Worm (Caenorhabditis elegans): ENCODE data around the gene asg-2.

asg-2 gene

DNA sequence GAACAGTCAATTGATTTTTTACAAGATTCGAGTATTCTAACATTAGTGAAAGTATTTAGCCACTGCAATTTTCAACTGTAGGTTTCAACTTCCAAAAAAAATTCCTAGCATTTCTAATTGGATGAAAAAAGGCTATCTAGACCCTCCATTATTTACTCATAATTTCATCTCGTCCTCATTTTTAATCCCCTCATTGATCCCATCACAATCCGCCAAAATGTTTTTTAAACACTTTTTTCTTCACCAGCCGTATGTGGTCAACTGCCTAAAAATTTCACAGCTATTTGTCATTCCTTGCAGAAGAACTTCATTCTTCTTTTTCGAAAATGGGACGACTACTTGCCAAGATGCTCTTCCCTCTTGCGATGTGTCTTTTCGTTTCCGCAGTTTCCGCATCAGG, 12.3 kb downstream of the asg-2 start, which contains the start of gene rig-3:
TSS of gene rig-3 (plus strand) at position 301 of the 400 bp plus-strand sequence.
- no peak for TF ChIP-seq Y116A8C.19 (tag; optimal IDR thresholded peaks at IDR 0.05; ENCODE audit: borderline replicate concordance)
- no peak for TF ChIP-seq grh-1 (GFP tag; IDR thresholded peaks at IDR 0.05)
- no peak for TF ChIP-seq swsn-7 (tag; optimal IDR thresholded peaks at IDR 0.05)
- TF ChIP-seq fos-1 (tag; optimal IDR thresholded peaks at IDR 0.05): no peak
- no peak for TF ChIP-seq sox-4 (tag; optimal IDR thresholded peaks at IDR 0.05)
- TF ChIP-seq pax-3 (tag; optimal IDR thresholded peaks at IDR 0.05): no peak
- no peak for TF ChIP-seq nhr-90 (tag; optimal IDR thresholded peaks at IDR 0.05; ENCODE audit: poor library complexity)
- TF ChIP-seq snpc-4 (tag; optimal IDR thresholded peaks at IDR 0.05): no peak
- TF ChIP-seq dsc-1 (tag; optimal IDR thresholded peaks at IDR 0.05): no peak
- TF ChIP-seq mdl-1 (tag; optimal IDR thresholded peaks at IDR 0.05): no peak
- TF ChIP-seq unc-62 (GFP tag; optimal IDR thresholded peaks at IDR 0.05): no peak

DNA sequence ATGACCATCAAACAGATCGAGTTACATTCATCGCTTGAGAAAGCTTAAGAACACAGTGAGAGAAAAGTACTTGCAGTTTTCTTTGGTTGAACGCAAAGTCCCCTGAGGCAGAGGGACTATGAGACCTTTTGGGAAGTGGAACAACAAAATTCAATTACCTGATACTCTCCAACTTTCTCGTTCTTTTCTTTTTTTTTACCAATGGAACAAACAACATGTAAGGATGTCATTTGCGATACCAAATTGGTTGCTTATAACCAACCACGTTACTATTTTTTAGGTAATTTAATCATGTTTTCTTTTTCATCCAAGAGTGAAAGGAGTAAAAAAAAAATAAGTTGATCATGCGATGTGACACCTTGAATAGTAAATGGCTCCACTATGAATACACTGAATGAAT, 15.7 kb downstream of the asg-2 start:
- TF ChIP-seq nhr-71 (tag; optimal IDR thresholded peaks at IDR 0.05): peak; percentile 5
- TF ChIP-seq tbx-2 (tag; optimal IDR thresholded peaks at IDR 0.05): peak; percentile 59
- TF ChIP-seq unc-86 (tag; optimal IDR thresholded peaks at IDR 0.05): peak; percentile 0
- TF ChIP-seq fkh-10 (GFP tag; optimal IDR thresholded peaks at IDR 0.05): peak; percentile 45
- TF ChIP-seq lin-14 (GFP tag; optimal IDR thresholded peaks at IDR 0.05): peak; percentile 71
- TF ChIP-seq ama-1 (optimal IDR thresholded peaks at IDR 0.05): no peak

DNA sequence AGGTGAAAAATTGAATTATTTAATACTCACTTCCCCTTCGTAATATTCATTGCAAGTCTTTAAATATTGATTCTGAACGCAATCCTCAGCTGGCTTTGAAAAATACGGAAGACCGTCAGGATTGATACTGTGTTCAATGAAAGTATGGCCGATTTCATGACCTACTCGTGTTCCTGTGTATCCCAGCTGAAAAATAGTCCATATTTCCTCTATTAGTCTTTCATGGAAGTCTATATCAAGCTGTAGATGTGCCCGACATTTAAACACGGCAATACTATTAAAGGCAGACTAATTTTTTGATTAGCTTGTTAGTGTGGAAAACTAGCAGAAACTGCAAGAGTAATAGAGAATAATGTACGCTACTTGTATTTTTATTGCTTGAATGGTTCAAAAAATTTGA, 20.5 kb downstream of the asg-2 start:
- TF ChIP-seq ceh-88 (GFP tag; IDR thresholded peaks at IDR 0.05) (no peak), nhr-11 (tag; optimal IDR thresholded peaks at IDR 0.05) (no peak), fos-1 (tag; optimal IDR thresholded peaks at IDR 0.05) (no peak), hlh-17 (GFP tag; optimal IDR thresholded peaks at IDR 0.05; ENCODE audit: borderline replicate concordance) (no peak), nhr-28 (tag; optimal IDR thresholded peaks at IDR 0.05) (no peak), mdl-1 (tag; optimal IDR thresholded peaks at IDR 0.05) (no peak), hpl-2 (GFP tag; optimal IDR thresholded peaks at IDR 0.05) (no peak), ztf-11 (tag; optimal IDR thresholded peaks at IDR 0.05) (no peak), pax-3 (tag; optimal IDR thresholded peaks at IDR 0.05) (no peak), nhr-237 (tag; optimal IDR thresholded peaks at IDR 0.05) (no peak), aly-2 (tag; optimal IDR thresholded peaks at IDR 0.05) (no peak), ceh-90 (tag; optimal IDR thresholded peaks at IDR 0.05) (no peak), unc-86 (tag; optimal IDR thresholded peaks at IDR 0.05) (no peak), ces-1 (GFP tag; optimal IDR thresholded peaks at IDR 0.05) (no peak)

DNA sequence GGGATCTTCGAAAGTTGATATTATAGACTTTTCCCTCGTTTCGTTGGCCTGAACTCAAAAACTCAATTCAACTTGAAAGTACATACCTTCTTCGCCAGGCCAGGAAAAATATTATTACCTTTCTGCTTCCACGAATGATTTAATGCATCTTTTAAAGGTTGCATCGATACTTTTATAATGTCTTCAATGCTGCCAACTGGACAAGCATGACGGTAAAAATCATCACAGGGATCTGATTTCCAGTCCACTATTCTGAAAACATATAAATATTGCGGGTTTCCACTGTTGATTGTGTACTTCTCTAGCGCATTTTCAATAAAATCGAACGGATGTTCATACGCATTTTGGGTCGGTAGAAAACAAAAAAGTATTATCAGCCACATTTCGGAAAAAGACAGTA, 22.0 kb downstream of the asg-2 start, which contains the start of gene nep-4:
TSS of gene nep-4 (minus strand) at position 393 of the 400 bp plus-strand sequence.
- TF ChIP-seq nhr-47 (tag; optimal IDR thresholded peaks at IDR 0.05) (no peak), lin-14 (GFP tag; optimal IDR thresholded peaks at IDR 0.05) (no peak), mef-2 (tag; optimal IDR thresholded peaks at IDR 0.05) (no peak), ceh-8 (GFP tag; optimal IDR thresholded peaks at IDR 0.05) (no peak), blmp-1 (tag; optimal IDR thresholded peaks at IDR 0.05) (no peak), fos-1 (tag; optimal IDR thresholded peaks at IDR 0.05) (no peak), nhr-237 (tag; optimal IDR thresholded peaks at IDR 0.05) (no peak), ztf-4 (tag; optimal IDR thresholded peaks at IDR 0.05) (no peak), egl-27 (tag; optimal IDR thresholded peaks at IDR 0.05) (no peak), unc-98 (GFP tag; IDR thresholded peaks at IDR 0.05) (no peak), nhr-28 (tag; optimal IDR thresholded peaks at IDR 0.05) (no peak), alr-1 (tag; optimal IDR thresholded peaks at IDR 0.05; ENCODE audit: borderline replicate concordance) (no peak), efl-3 (GFP tag; optimal IDR thresholded peaks at IDR 0.05) (no peak), mep-1 (tag; optimal IDR thresholded peaks at IDR 0.05) (no peak), ces-1 (GFP tag; optimal IDR thresholded peaks at IDR 0.05) (no peak)
